Worm (Caenorhabditis elegans) whole organism, L2 larva: ENCODE measurements around the gene F59A1.11.

ENCODE experiments used
- C34F6.9 ChIP-seq: fragments of 150-350 bp; optimal IDR thresholded peaks from 2 replicates; lab custom pipeline; 2014; ENCODE audit warnings: missing biosample characterization, missing genetic modification characterization
- F13H6.1 ChIP-seq: sonication (generic microtip); optimal IDR thresholded peaks from 2 replicates; lab custom pipeline; 2016; ENCODE audit warnings: missing genetic modification characterization, missing compliant biosample characterization
- Y55F3AM.14 ChIP-seq: fragments of 200-800 bp; sonication (Bioruptor generic); optimal IDR thresholded peaks from 2 replicates; lab custom pipeline; 2018; ENCODE audit warnings: mild to moderate bottlenecking, missing genetic modification characterization, missing compliant biosample characterization
- alr-1 ChIP-seq: fragments of 150-350 bp; optimal IDR thresholded peaks from 2 replicates; lab custom pipeline; 2014; ENCODE audit warnings: missing biosample characterization, missing genetic modification characterization
- blmp-1 ChIP-seq: sonication (generic microtip); optimal IDR thresholded peaks from 2 replicates; lab custom pipeline; 2017; ENCODE audit warnings: missing genetic modification characterization, mild to moderate bottlenecking, missing compliant biosample characterization, antibody characterized with exemption, moderate library complexity; ENCODE audit not compliant: insufficient read depth
- ceh-16 ChIP-seq: fragments of 150-350 bp; optimal IDR thresholded peaks from 2 replicates; lab custom pipeline; 2014; ENCODE audit warnings: missing biosample characterization, missing genetic modification characterization
- ceh-82 ChIP-seq: fragments of 150-350 bp; optimal IDR thresholded peaks from 2 replicates; lab custom pipeline; 2014; ENCODE audit warnings: missing biosample characterization, missing genetic modification characterization
- crh-2 ChIP-seq: sonication (generic microtip); optimal IDR thresholded peaks from 2 replicates; lab custom pipeline; 2017; ENCODE audit warnings: missing biosample characterization, missing genetic modification characterization
- dmd-4 ChIP-seq: sonication (generic microtip); optimal IDR thresholded peaks from 2 replicates; lab custom pipeline; 2017; ENCODE audit warnings: missing biosample characterization, missing genetic modification characterization
- egl-27 ChIP-seq: sonication (generic microtip); optimal IDR thresholded peaks from 3 replicates; lab custom pipeline; 2017; ENCODE audit warnings: missing biosample characterization, missing genetic modification reagents, missing genetic modification characterization
- elt-1 ChIP-seq: fragments of 150-350 bp; optimal IDR thresholded peaks from 2 replicates; lab custom pipeline; 2014; ENCODE audit warnings: missing biosample characterization, missing genetic modification characterization
- elt-3 ChIP-seq: sonication (generic microtip); optimal IDR thresholded peaks from 2 replicates; lab custom pipeline; 2017; ENCODE audit warnings: missing biosample characterization, missing genetic modification characterization
- fos-1 ChIP-seq: fragments of 150-350 bp; optimal IDR thresholded peaks from 2 replicates; lab custom pipeline; 2014; ENCODE audit warnings: missing biosample characterization, missing genetic modification characterization
- gmeb-1 ChIP-seq: fragments of 150-350 bp; optimal IDR thresholded peaks from 2 replicates; lab custom pipeline; 2014; ENCODE audit warnings: missing biosample characterization, missing genetic modification characterization
- lin-13 ChIP-seq: fragments of 150-350 bp; optimal IDR thresholded peaks from 2 replicates; lab custom pipeline; 2014; ENCODE audit warnings: missing biosample characterization, missing genetic modification reagents, missing genetic modification characterization
- lsy-2 ChIP-seq, 2 experiments: fragments of 150-350 bp in 1 of 2; sonication (generic microtip) in 1 of 2; optimal IDR thresholded peaks; 2 replicates each; lab custom pipeline; 2014 to 2017; ENCODE audit warnings: missing biosample characterization in 2 of 2, missing genetic modification characterization in 2 of 2
- mab-5 ChIP-seq: fragments of 150-350 bp; optimal IDR thresholded peaks from 2 replicates; lab custom pipeline; 2014; ENCODE audit warnings: missing biosample characterization, missing genetic modification characterization
- mbf-1 ChIP-seq: sonication (generic microtip); optimal IDR thresholded peaks from 2 replicates; lab custom pipeline; 2017; ENCODE audit warnings: missing biosample characterization, missing genetic modification characterization
- mdl-1 ChIP-seq, 2 experiments: fragments of 150-350 bp in 1 of 2; sonication (generic microtip) in 1 of 2; optimal IDR thresholded peaks; 2 replicates each; lab custom pipeline; 2017; ENCODE audit warnings: missing biosample characterization in 2 of 2, missing genetic modification characterization in 2 of 2
- nhr-10 ChIP-seq: sonication (generic microtip); optimal IDR thresholded peaks from 2 replicates; lab custom pipeline; 2017; ENCODE audit warnings: missing biosample characterization, missing genetic modification characterization
- nhr-12 ChIP-seq: fragments of 150-350 bp; optimal IDR thresholded peaks from 2 replicates; lab custom pipeline; 2014; ENCODE audit warnings: missing biosample characterization, missing genetic modification characterization
- nhr-21 ChIP-seq: fragments of 150-350 bp; optimal IDR thresholded peaks from 2 replicates; lab custom pipeline; 2014; ENCODE audit warnings: missing biosample characterization, missing genetic modification characterization
- nhr-23 ChIP-seq: fragments of 150-350 bp; optimal IDR thresholded peaks from 2 replicates; lab custom pipeline; 2014; ENCODE audit warnings: missing biosample characterization, missing genetic modification reagents, missing genetic modification characterization
- nhr-237 ChIP-seq: fragments of 150-350 bp; optimal IDR thresholded peaks from 2 replicates; lab custom pipeline; 2014; ENCODE audit warnings: missing biosample characterization, missing genetic modification characterization
- nhr-6 ChIP-seq: fragments of 150-350 bp; optimal IDR thresholded peaks from 2 replicates; lab custom pipeline; 2014; ENCODE audit warnings: missing biosample characterization, missing genetic modification characterization
- nhr-77 ChIP-seq: fragments of 150-350 bp; optimal IDR thresholded peaks from 2 replicates; lab custom pipeline; 2014; ENCODE audit warnings: missing biosample characterization, missing genetic modification characterization
- peb-1 ChIP-seq: fragments of 150-350 bp; optimal IDR thresholded peaks from 2 replicates; lab custom pipeline; 2014; ENCODE audit warnings: missing biosample characterization, missing genetic modification characterization
- sem-4 ChIP-seq: fragments of 150-350 bp; optimal IDR thresholded peaks from 2 replicates; lab custom pipeline; 2014; ENCODE audit warnings: missing biosample characterization, missing genetic modification reagents, missing genetic modification characterization
- sma-3 ChIP-seq: sonication (generic microtip); optimal IDR thresholded peaks from 2 replicates; lab custom pipeline; 2016; ENCODE audit warnings: missing genetic modification reagents, missing genetic modification characterization, missing compliant biosample characterization
- sma-9 ChIP-seq, 2 experiments: fragments of 150-350 bp in 1 of 2; sonication (generic microtip) in 1 of 2; optimal IDR thresholded peaks; 2 replicates each; lab custom pipeline; 2014 to 2016; ENCODE audit warnings: missing genetic modification characterization in 2 of 2, mild to moderate bottlenecking in 1 of 2, missing biosample characterization in 1 of 2, missing compliant biosample characterization in 1 of 2, missing genetic modification reagents in 1 of 2, moderate library complexity in 1 of 2
- snpc-4 ChIP-seq: fragments of 150-350 bp; optimal IDR thresholded peaks from 2 replicates; lab custom pipeline; 2014; ENCODE audit warnings: missing biosample characterization, missing genetic modification characterization
- unc-39 ChIP-seq: fragments of 150-350 bp; optimal IDR thresholded peaks from 2 replicates; lab custom pipeline; 2014; ENCODE audit warnings: missing biosample characterization, missing genetic modification characterization
- unc-55 ChIP-seq: fragments of 150-350 bp; sonication (generic microtip); optimal IDR thresholded peaks from 3 replicates; lab custom pipeline; 2014; ENCODE audit warnings: missing biosample characterization, missing genetic modification reagents, missing genetic modification characterization
- unc-62 ChIP-seq: fragments of 150-350 bp; optimal IDR thresholded peaks from 2 replicates; lab custom pipeline; 2014; ENCODE audit warnings: missing biosample characterization, missing genetic modification reagents, missing genetic modification characterization
- zag-1 ChIP-seq: fragments of 150-350 bp; optimal IDR thresholded peaks from 2 replicates; lab custom pipeline; 2014; ENCODE audit warnings: missing biosample characterization, missing genetic modification characterization
- ztf-1 ChIP-seq: fragments of 200-800 bp; sonication (Bioruptor generic); conservative IDR thresholded peaks from 2 replicates; pipeline ENCODE4 v1.3.6; 2022; ENCODE audit warnings: missing genetic modification characterization, missing compliant biosample characterization
- ztf-11 ChIP-seq: sonication (generic microtip); optimal IDR thresholded peaks from 2 replicates; lab custom pipeline; 2017; ENCODE audit warnings: missing biosample characterization, missing genetic modification characterization
- ztf-4 ChIP-seq: fragments of 150-350 bp; optimal IDR thresholded peaks from 2 replicates; lab custom pipeline; 2014; ENCODE audit warnings: missing biosample characterization, missing genetic modification characterization

F59A1.11 gene

ce11 chrV:17665906-17666305 lies at the start of gene F59A1.11:
TSS of gene F59A1.11 (minus strand) at chrV:17666006.
- TF ChIP-seq egl-27 (tag; lab: Kevin White, UChicago): no peak
- TF ChIP-seq blmp-1 (tag; lab: Kevin White, UChicago): no peak
- no peak for TF ChIP-seq snpc-4 (tag; lab: Kevin White, UChicago)
- no peak for TF ChIP-seq sma-3 (GFP tag; lab: Kevin White, UChicago)
- TF ChIP-seq elt-1: no peak
- TF ChIP-seq nhr-6: no peak
- no peak for TF ChIP-seq ceh-16
- TF ChIP-seq elt-3: no peak
- no peak for TF ChIP-seq gmeb-1 (tag; lab: Kevin White, UChicago)
- no peak for TF ChIP-seq unc-39 (tag; lab: Kevin White, UChicago)
- no peak for TF ChIP-seq lin-13 (GFP tag; lab: Kevin White, UChicago)
- TF ChIP-seq nhr-77 (tag; lab: Kevin White, UChicago): no peak
- TF ChIP-seq unc-55 (GFP tag; lab: Kevin White, UChicago): no peak
- TF ChIP-seq unc-62 (GFP tag; lab: Kevin White, UChicago): no peak
- TF ChIP-seq Y55F3AM.14 (GFP tag; lab: Kevin White, UChicago): no peak
- TF ChIP-seq ceh-82 (tag; lab: Kevin White, UChicago): no peak
- TF ChIP-seq F13H6.1 (tag; lab: Kevin White, UChicago): no peak
- TF ChIP-seq mdl-1 (tag; optimal IDR thresholded peaks at IDR 0.05; lab: Kevin White, UChicago): no peak
- no peak for TF ChIP-seq mab-5
- TF ChIP-seq sma-9 (GFP tag; optimal IDR thresholded peaks at IDR 0.05; lab: Kevin White, UChicago): no peak
- no peak for TF ChIP-seq sma-9 (tag; optimal IDR thresholded peaks at IDR 0.05; lab: Kevin White, UChicago)

DNA sequence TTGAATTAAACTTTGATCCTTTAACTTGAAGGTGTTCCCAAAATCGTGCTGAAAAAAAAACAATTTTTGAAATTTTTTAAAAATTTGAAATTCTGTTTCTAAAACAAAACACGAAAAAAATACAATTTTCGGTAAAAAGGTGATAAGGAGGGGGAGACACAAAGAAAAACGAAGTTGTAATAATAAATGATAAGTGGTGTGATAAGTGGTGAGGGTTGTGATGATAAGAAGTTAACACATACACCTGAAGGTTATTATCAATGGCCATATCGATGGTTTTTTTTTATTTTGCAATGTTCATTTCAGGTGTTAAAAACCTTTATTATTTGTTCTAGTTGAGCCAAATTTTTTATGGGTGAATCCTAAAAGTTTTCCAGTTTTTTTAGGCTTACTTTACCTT lies 48.5 kb upstream of the F59A1.11 start, which contains the start of gene twk-33:
twk-33 (minus strand) TSS at position 48 of the 400 bp plus-strand sequence.
- TF ChIP-seq gmeb-1 (tag; lab: Kevin White, UChicago) (peak; percentile 51), lin-13 (GFP tag; lab: Kevin White, UChicago) (no peak), nhr-237 (no peak), zag-1 (tag; lab: Kevin White, UChicago) (no peak), crh-2 (tag; lab: Kevin White, UChicago) (peak; percentile 15), C34F6.9 (no peak), fos-1 (peak; percentile 91)

ce11 chrV:17712349-17712748 lies 46.5 kb upstream of the F59A1.11 start:
- TF ChIP-seq C34F6.9: no peak
- TF ChIP-seq ztf-4 (tag; lab: Kevin White, UChicago): no peak
- no peak for TF ChIP-seq elt-1
- TF ChIP-seq alr-1 (tag; lab: Kevin White, UChicago): no peak
- no peak for TF ChIP-seq nhr-237
- no peak for TF ChIP-seq sma-3 (GFP tag; lab: Kevin White, UChicago)

DNA sequence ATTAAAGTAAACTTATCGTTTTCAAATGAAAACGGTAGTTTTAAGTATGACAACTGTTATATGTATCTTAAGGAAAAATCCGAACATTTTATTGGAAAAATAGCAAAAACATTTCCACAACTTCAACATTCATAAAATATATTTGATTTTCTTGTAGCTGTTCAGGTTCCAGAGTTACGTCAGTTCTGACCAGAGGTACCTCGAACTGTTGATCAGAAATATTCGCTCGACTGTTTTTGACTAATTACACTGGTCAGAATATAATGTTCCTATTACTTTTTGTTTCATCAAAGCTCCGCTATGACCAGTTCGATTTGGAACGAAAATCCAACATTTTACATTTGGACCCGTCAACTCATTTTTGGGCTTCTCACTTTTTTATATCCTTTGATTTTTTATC lies 41.2 kb upstream of the F59A1.11 start, which contains the start of gene srh-31:
srh-31 (plus strand) TSS at position 301 of the 400 bp plus-strand sequence.
- TF ChIP-seq mab-5: no peak
- no peak for TF ChIP-seq nhr-23
- TF ChIP-seq nhr-6: no peak
- TF ChIP-seq nhr-10 (tag; lab: Kevin White, UChicago): no peak
- no peak for TF ChIP-seq nhr-12 (tag; lab: Kevin White, UChicago)
- TF ChIP-seq ztf-1 (GFP tag; lab: Robert Waterston, UW): no peak
- TF ChIP-seq nhr-21 (tag; lab: Kevin White, UChicago): no peak
- no peak for TF ChIP-seq dmd-4
- no peak for TF ChIP-seq crh-2 (tag; lab: Kevin White, UChicago)
- no peak for TF ChIP-seq lsy-2 (tag; optimal IDR thresholded peaks at IDR 0.05; lab: Kevin White, UChicago)
- TF ChIP-seq lin-13 (GFP tag; lab: Kevin White, UChicago): no peak
- no peak for TF ChIP-seq egl-27 (tag; lab: Kevin White, UChicago)
- no peak for TF ChIP-seq peb-1 (tag; lab: Kevin White, UChicago)
- TF ChIP-seq unc-39 (tag; lab: Kevin White, UChicago): no peak
- no peak for TF ChIP-seq ztf-11 (tag; lab: Kevin White, UChicago)
- no peak for TF ChIP-seq sma-3 (GFP tag; lab: Kevin White, UChicago)
- TF ChIP-seq mbf-1: no peak
- no peak for TF ChIP-seq sem-4 (tag; lab: Kevin White, UChicago)
- TF ChIP-seq snpc-4 (tag; lab: Kevin White, UChicago): no peak
- TF ChIP-seq blmp-1 (tag; lab: Kevin White, UChicago): no peak
